Fruit fly (Drosophila melanogaster) whole organism, pupa: ENCODE data around the gene Coq3.

Experiments
- CG10348 ChIP-seq: fragments of 200-800 bp; sonication (Bioruptor generic); IDR thresholded peaks from 2 replicates; pipeline ENCODE4 v1.3.6; 2022; ENCODE audit warnings: missing biosample characterization, missing genetic modification characterization
- CG12605 ChIP-seq: fragments of 200-800 bp; sonication (Bioruptor generic); IDR thresholded peaks from 2 replicates; pipeline ENCODE4 v1.3.6; 2022; ENCODE audit warnings: missing biosample characterization, missing genetic modification characterization
- CG13204 ChIP-seq: fragments of 200-800 bp; sonication (Bioruptor generic); optimal IDR thresholded peaks from 2 replicates; lab custom pipeline; 2018; ENCODE audit warnings: missing biosample characterization, mild to moderate bottlenecking, missing genetic modification characterization, moderate library complexity
- CG14655 ChIP-seq: fragments of 200-800 bp; sonication (Bioruptor generic); optimal IDR thresholded peaks from 3 replicates; lab custom pipeline; 2017; ENCODE audit warnings: mild to moderate bottlenecking, missing biosample characterization, missing genetic modification reagents, missing genetic modification characterization
- CG15710 ChIP-seq: fragments of 200-800 bp; sonication (Bioruptor generic); optimal IDR thresholded peaks from 2 replicates; lab custom pipeline; 2018; ENCODE audit warnings: missing biosample characterization, mild to moderate bottlenecking, missing genetic modification characterization, moderate library complexity
- CG17806 ChIP-seq: fragments of 200-800 bp; sonication (Bioruptor generic); optimal IDR thresholded peaks from 2 replicates; lab custom pipeline; 2018; ENCODE audit warnings: missing biosample characterization, mild to moderate bottlenecking, missing genetic modification characterization, moderate library complexity
- CG32121 ChIP-seq: fragments of 200-800 bp; sonication (Bioruptor generic); IDR thresholded peaks from 2 replicates; pipeline ENCODE4 v1.3.6; 2022; ENCODE audit warnings: missing biosample characterization, missing genetic modification characterization
- CG34367 ChIP-seq: fragments of 200-800 bp; sonication (Bioruptor generic); optimal IDR thresholded peaks from 2 replicates; lab custom pipeline; 2018; ENCODE audit warnings: missing biosample characterization, mild to moderate bottlenecking, missing genetic modification characterization
- CG4496 ChIP-seq: fragments of 200-800 bp; sonication (Bioruptor generic); IDR thresholded peaks from 3 replicates; pipeline ENCODE4 v1.3.6; 2022; ENCODE audit warnings: missing biosample characterization, missing genetic modification characterization
- CG8159 ChIP-seq: fragments of 200-800 bp; sonication (Bioruptor generic); optimal IDR thresholded peaks from 3 replicates; lab custom pipeline; 2018; ENCODE audit warnings: missing biosample characterization, mild to moderate bottlenecking, missing genetic modification characterization, moderate library complexity
- CG8301 ChIP-seq: fragments of 200-800 bp; sonication (Bioruptor generic); optimal IDR thresholded peaks from 2 replicates; lab custom pipeline; 2018; ENCODE audit warnings: missing biosample characterization, mild to moderate bottlenecking, missing genetic modification characterization
- CG9948 ChIP-seq: fragments of 200-800 bp; sonication (Bioruptor generic); optimal IDR thresholded peaks from 2 replicates; lab custom pipeline; 2018; ENCODE audit warnings: missing biosample characterization, mild to moderate bottlenecking, missing genetic modification characterization, moderate library complexity
- D1 ChIP-seq: fragments of 200-800 bp; sonication (Bioruptor generic); optimal IDR thresholded peaks from 2 replicates; lab custom pipeline; 2018; ENCODE audit warnings: missing biosample characterization, mild to moderate bottlenecking, missing genetic modification characterization, moderate library complexity
- EcR ChIP-seq: fragments of 200-800 bp; sonication (Bioruptor generic); optimal IDR thresholded peaks from 3 replicates; lab custom pipeline; 2019; ENCODE audit warnings: missing biosample characterization, missing genetic modification characterization, mild to moderate bottlenecking, moderate library complexity, missing genetic modification reagents
- Ets98B ChIP-seq: fragments of 200-800 bp; sonication (Bioruptor generic); IDR thresholded peaks from 2 replicates; pipeline ENCODE4 v1.3.6; 2022; ENCODE audit warnings: missing biosample characterization, missing genetic modification characterization
- Pif1A ChIP-seq: fragments of 200-800 bp; sonication (Bioruptor generic); optimal IDR thresholded peaks from 3 replicates; lab custom pipeline; 2016; ENCODE audit warnings: missing biosample characterization, missing genetic modification characterization
- Pif1B ChIP-seq: fragments of 200-800 bp; sonication (Bioruptor generic); optimal IDR thresholded peaks from 3 replicates; lab custom pipeline; 2016; ENCODE audit warnings: missing biosample characterization, missing genetic modification characterization
- Snoo ChIP-seq: fragments of 200-800 bp; sonication (Bioruptor generic); optimal IDR thresholded peaks from 3 replicates; lab custom pipeline; 2017; ENCODE audit warnings: missing biosample characterization, mild to moderate bottlenecking, missing genetic modification characterization, inconsistent platforms
- fd96Ca ChIP-seq: fragments of 200-800 bp; sonication (Bioruptor generic); IDR thresholded peaks from 3 replicates; pipeline ENCODE4 v1.3.6; 2022; ENCODE audit warnings: missing biosample characterization, missing genetic modification characterization
- gl ChIP-seq: fragments of 200-800 bp; sonication (Bioruptor generic); optimal IDR thresholded peaks from 2 replicates; lab custom pipeline; 2018; ENCODE audit warnings: missing biosample characterization, mild to moderate bottlenecking, missing genetic modification characterization
- rn ChIP-seq: fragments of 200-800 bp; sonication (Bioruptor generic); IDR thresholded peaks from 2 replicates; pipeline ENCODE4 v1.3.6; 2022; ENCODE audit warnings: missing biosample characterization, missing genetic modification characterization

The Coq3 gene

DNA sequence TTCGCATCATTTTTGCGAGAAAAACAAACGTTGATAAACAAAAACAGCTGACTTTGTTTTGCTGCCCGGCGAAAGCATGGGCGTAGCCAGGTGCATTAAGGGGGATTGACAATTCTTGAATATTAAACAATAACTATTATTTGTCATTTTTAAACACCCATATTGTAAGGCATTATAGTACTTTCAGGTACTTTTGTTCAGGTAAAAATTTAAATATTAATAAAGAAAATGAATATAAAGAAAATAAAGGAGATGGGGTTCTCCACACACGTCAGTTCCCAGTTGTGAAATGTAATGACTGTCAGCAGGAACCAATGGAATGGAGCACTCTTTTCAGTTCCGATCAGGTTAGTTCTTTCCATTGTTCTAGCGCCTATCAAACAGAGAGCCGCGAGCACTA lies at the start of gene Coq3, which contains the start of gene Pld3:
Coq3 (minus strand) TSS at position 58 of the 400 bp plus-strand sequence.
Pld3 (plus strand) TSS at position 294 of the 400 bp plus-strand sequence.
- TF ChIP-seq CG9948 (tag; lab: Kevin White, UChicago) (peak; percentile 84), CG17806 (peak; percentile 92), rn (GFP tag; lab: Robert Waterston, UW) (peak; percentile 82), Snoo (tag; lab: Kevin White, UChicago) (peak; percentile 94), CG15710 (tag; lab: Kevin White, UChicago) (peak; percentile 91), CG34367 (peak; percentile 83), CG4496 (GFP tag; lab: Robert Waterston, UW) (peak; percentile 96), gl (tag; lab: Kevin White, UChicago) (peak; percentile 79), CG10348 (GFP tag; lab: Robert Waterston, UW) (no peak), fd96Ca (peak; percentile 93), Ets98B (GFP tag; lab: Robert Waterston, UW) (peak; percentile 93), CG8301 (peak; percentile 89), CG13204 (no peak), CG14655 (GFP tag; lab: Kevin White, UChicago) (no peak), Pif1B (GFP tag; lab: Kevin White, UChicago) (peak; percentile 97), EcR (GFP tag; lab: Kevin White, UChicago) (peak; percentile 14), Pif1A (GFP tag; lab: Kevin White, UChicago) (no peak), D1 (tag; lab: Kevin White, UChicago) (no peak), CG12605 (GFP tag; lab: Robert Waterston, UW) (peak; percentile 80), CG8159 (tag; lab: Kevin White, UChicago) (peak; percentile 91), CG32121 (GFP tag; lab: Robert Waterston, UW) (peak; percentile 91)
- TF ChIP-seq, all 21 proteins: peak for 16

DNA sequence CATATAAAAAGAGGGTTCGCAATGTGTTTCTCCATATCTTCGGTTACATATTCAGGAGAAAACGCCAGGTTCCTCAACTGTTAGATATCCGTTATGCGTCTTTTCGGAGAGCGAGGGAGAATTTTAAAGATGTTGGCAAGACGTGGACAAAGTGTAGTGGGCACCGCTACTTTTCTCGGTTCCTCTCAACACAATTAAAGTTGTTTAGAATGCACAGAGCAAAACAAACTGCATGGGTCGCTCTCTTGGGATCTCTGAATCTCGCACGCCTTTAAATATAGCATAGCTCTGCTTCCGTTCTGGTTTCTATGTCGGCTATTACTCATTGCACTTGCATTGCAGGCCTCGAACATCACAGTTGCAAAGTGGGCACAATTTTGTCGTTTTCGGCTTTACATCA lies 47.8 kb upstream of the Coq3 start, which contains the start of gene clumsy:
clumsy (plus strand) TSS at position 301 of the 400 bp plus-strand sequence.
- 0 out of 3 replicates have a peak, but pooled peaks have one; percentile 23 for TF ChIP-seq CG4496 (GFP tag; lab: Robert Waterston, UW)
- no peak for TF ChIP-seq CG34367

DNA sequence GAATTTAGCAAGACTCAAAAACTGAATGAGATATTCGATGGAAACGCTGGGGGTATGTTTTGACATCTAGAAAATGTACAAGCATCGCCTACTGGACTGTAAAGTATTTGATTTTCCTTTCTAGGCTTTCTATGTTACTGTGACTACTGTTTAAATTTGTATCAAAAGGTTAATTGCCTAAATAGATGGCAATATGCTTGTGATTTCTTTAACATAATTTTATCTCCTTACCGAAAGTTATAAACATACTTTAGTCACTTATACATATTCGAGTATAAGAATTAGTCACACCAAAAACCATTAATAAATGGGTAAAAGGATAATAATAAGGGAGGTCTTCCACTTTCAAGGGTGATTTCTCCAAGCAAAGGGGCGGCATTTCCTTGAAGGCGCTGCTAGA lies 44.3 kb upstream of the Coq3 start, which contains the start of gene CG31988:
CG31988 (minus strand) TSS at position 101 of the 400 bp plus-strand sequence.
- TF ChIP-seq EcR (GFP tag; lab: Kevin White, UChicago) (no peak), CG10348 (GFP tag; lab: Robert Waterston, UW) (no peak), Pif1B (GFP tag; lab: Kevin White, UChicago) (no peak), D1 (tag; lab: Kevin White, UChicago) (no peak), Pif1A (GFP tag; lab: Kevin White, UChicago) (no peak), CG15710 (tag; lab: Kevin White, UChicago) (no peak), Ets98B (GFP tag; lab: Robert Waterston, UW) (no peak), Snoo (tag; lab: Kevin White, UChicago) (no peak), CG34367 (no peak), rn (GFP tag; lab: Robert Waterston, UW) (no peak), CG9948 (tag; lab: Kevin White, UChicago) (no peak), fd96Ca (no peak), gl (tag; lab: Kevin White, UChicago) (no peak), CG32121 (GFP tag; lab: Robert Waterston, UW) (no peak), CG13204 (no peak), CG14655 (GFP tag; lab: Kevin White, UChicago) (no peak), CG8301 (no peak), CG12605 (GFP tag; lab: Robert Waterston, UW) (no peak), CG8159 (tag; lab: Kevin White, UChicago) (no peak), CG17806 (no peak)

DNA sequence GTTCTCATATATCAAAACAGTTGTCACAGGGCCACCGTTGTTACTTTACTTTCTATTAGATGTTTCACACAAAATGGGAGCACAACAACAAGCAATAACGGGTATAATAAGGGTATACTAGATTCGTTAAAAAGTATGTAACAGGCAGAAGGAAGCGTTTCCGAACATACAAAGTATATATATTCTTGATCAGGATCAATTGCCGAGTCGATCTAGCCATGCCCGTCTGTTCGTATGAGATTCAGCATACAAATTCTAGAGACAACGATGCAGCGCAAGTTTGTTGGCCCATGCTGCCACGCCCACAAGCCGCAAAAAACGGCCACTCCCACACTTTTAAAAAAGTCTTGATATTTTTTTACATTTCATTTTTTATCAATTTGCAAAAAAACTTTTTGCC lies 41.9 kb upstream of the Coq3 start, which contains the start of gene CG31624:
CG31624 (minus strand) TSS at position 101 of the 400 bp plus-strand sequence.
- TF ChIP-seq CG12605 (GFP tag; lab: Robert Waterston, UW) (no peak), CG8159 (tag; lab: Kevin White, UChicago) (no peak), CG14655 (GFP tag; lab: Kevin White, UChicago) (no peak), CG4496 (GFP tag; lab: Robert Waterston, UW) (no peak), rn (GFP tag; lab: Robert Waterston, UW) (no peak), CG15710 (tag; lab: Kevin White, UChicago) (no peak), EcR (GFP tag; lab: Kevin White, UChicago) (no peak), D1 (tag; lab: Kevin White, UChicago) (no peak), Pif1B (GFP tag; lab: Kevin White, UChicago) (no peak), gl (tag; lab: Kevin White, UChicago) (no peak), Pif1A (GFP tag; lab: Kevin White, UChicago) (no peak), CG9948 (tag; lab: Kevin White, UChicago) (no peak), CG17806 (no peak), Ets98B (GFP tag; lab: Robert Waterston, UW) (no peak), CG34367 (no peak)

DNA sequence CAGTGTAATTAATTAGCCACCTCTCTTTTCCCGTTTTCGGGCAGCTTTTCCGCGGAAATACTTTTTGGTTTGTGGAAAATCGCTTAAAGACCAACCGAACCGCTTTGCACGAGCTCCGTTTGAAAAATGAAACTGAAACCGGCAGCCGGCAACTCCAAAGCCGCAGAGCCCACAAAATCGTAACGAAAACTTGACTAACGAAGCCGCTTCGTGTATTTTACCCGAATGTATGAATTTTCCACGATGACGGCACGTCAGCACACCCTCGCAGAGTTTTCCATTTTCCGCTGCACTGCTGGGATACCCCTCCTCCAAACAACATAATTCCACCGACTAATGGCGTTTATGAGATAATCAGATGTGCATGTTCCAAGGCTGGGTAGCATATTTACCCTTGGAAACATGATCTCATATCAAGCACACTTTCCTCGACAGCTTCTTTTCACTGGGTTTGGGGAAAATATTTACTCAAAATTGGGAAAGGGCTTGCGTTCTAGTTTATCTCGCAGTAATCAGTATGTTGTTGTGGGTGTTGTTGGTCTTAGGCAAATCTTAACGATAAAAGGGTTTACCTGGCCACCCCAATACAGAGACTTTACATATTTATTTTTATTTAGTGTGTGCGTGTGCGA lies 40.3 kb upstream of the Coq3 start, which contains the start of gene Ret:
Ret (minus strand) TSS at position 130 of the 632 bp plus-strand sequence.
- no peak for TF ChIP-seq Snoo (tag; lab: Kevin White, UChicago)
- TF ChIP-seq rn (GFP tag; lab: Robert Waterston, UW) = no peak
- TF ChIP-seq CG4496 (GFP tag; lab: Robert Waterston, UW) = peak; percentile 52; the same call in 1 of the 3 replicates
